Fruit fly (Drosophila melanogaster) whole organism, embryonic: Measurements from ENCODE around the gene peng.
A peak's percentile ranks its signal among the peaks of the same experiment; 100 is the strongest.

ENCODE experiments used
- Aef1 ChIP-seq: fragments of 200-800 bp; sonication (Bioruptor generic); IDR thresholded peaks from 3 replicates; pipeline ENCODE4 v1.3.6; 2022; ENCODE audit warnings: missing biosample characterization, missing genetic modification characterization
- CG10543 ChIP-seq: fragments of 200-800 bp; sonication (Bioruptor generic); optimal IDR thresholded peaks from 3 replicates; lab custom pipeline; 2017; ENCODE audit warnings: missing biosample characterization, mild to moderate bottlenecking, missing genetic modification characterization, moderate library complexity
- CG11504 ChIP-seq: fragments of 200-800 bp; sonication (Bioruptor generic); optimal IDR thresholded peaks from 3 replicates; lab custom pipeline; 2019; ENCODE audit warnings: missing biosample characterization, mild to moderate bottlenecking, missing genetic modification characterization, moderate library complexity
- CG12219 ChIP-seq: fragments of 200-800 bp; sonication (Bioruptor generic); optimal IDR thresholded peaks from 3 replicates; lab custom pipeline; 2018; ENCODE audit warnings: missing biosample characterization, mild to moderate bottlenecking, missing genetic modification characterization
- CG12236 ChIP-seq: fragments of 200-800 bp; sonication (Bioruptor generic); optimal IDR thresholded peaks from 2 replicates; lab custom pipeline; 2016; ENCODE audit warnings: missing biosample characterization, missing genetic modification characterization
- CG12769 ChIP-seq: fragments of 200-800 bp; sonication (Bioruptor generic); optimal IDR thresholded peaks from 2 replicates; lab custom pipeline; 2019; ENCODE audit warnings: missing biosample characterization, mild to moderate bottlenecking, missing genetic modification characterization, moderate library complexity
- CG14014 ChIP-seq: fragments of 200-800 bp; sonication (Bioruptor generic); IDR thresholded peaks from 2 replicates; pipeline ENCODE4 v1.3.6; 2022; ENCODE audit warnings: missing biosample characterization, missing genetic modification characterization
- CG16779 ChIP-seq: fragments of 200-800 bp; sonication (Bioruptor generic); IDR thresholded peaks from 2 replicates; pipeline ENCODE4 v1.3.6; 2022; ENCODE audit warnings: missing biosample characterization, missing genetic modification characterization
- CG17361 ChIP-seq: fragments of 200-800 bp; sonication (Bioruptor generic); IDR thresholded peaks from 3 replicates; pipeline ENCODE4 v1.3.6; 2022; ENCODE audit warnings: missing biosample characterization, missing genetic modification characterization
- CG18764 ChIP-seq: fragments of 200-800 bp; sonication (Bioruptor generic); optimal IDR thresholded peaks from 3 replicates; lab custom pipeline; 2016; ENCODE audit warnings: missing biosample characterization, missing genetic modification characterization
- CG2712 ChIP-seq: fragments of 200-800 bp; optimal IDR thresholded peaks from 3 replicates; lab custom pipeline; 2019; ENCODE audit warnings: missing biosample characterization, mild to moderate bottlenecking, missing genetic modification characterization, moderate library complexity
- CG3281 ChIP-seq: fragments of 200-800 bp; sonication (Bioruptor generic); optimal IDR thresholded peaks from 3 replicates; lab custom pipeline; 2017; ENCODE audit warnings: missing biosample characterization, mild to moderate bottlenecking, missing genetic modification characterization
- CG34376 ChIP-seq: fragments of 200-800 bp; sonication (Bioruptor generic); optimal IDR thresholded peaks from 2 replicates; lab custom pipeline; 2018; ENCODE audit warnings: missing biosample characterization, mild to moderate bottlenecking, missing genetic modification characterization
- CG3847 ChIP-seq: fragments of 200-800 bp; sonication (Bioruptor generic); IDR thresholded peaks from 2 replicates; pipeline ENCODE4 v1.3.6; 2022; ENCODE audit warnings: missing biosample characterization, missing genetic modification characterization
- CG3995 ChIP-seq: fragments of 200-800 bp; sonication (Bioruptor generic); optimal IDR thresholded peaks from 3 replicates; lab custom pipeline; 2016; ENCODE audit warnings: missing biosample characterization, missing genetic modification characterization
- CG7987 ChIP-seq: fragments of 200-800 bp; sonication (Bioruptor generic); optimal IDR thresholded peaks from 2 replicates; lab custom pipeline; 2018; ENCODE audit warnings: missing biosample characterization, mild to moderate bottlenecking, missing genetic modification characterization, moderate library complexity
- CG8290 ChIP-seq, 3 experiments: fragments of 200-800 bp; sonication (Bioruptor generic); optimal IDR thresholded peaks; 2 replicates each; lab custom pipeline; 2016 to 2019; ENCODE audit warnings: missing biosample characterization in 3 of 3, missing genetic modification characterization in 3 of 3, mild to moderate bottlenecking in 2 of 3, moderate library complexity in 1 of 3
- CG8478 ChIP-seq: fragments of >200 bp; optimal IDR thresholded peaks from 2 replicates; lab custom pipeline; 2018
- CG8924 ChIP-seq: fragments of 200-800 bp; optimal IDR thresholded peaks from 3 replicates; lab custom pipeline; 2019; ENCODE audit warnings: missing biosample characterization, mild to moderate bottlenecking, missing genetic modification characterization, moderate library complexity
- CG9727 ChIP-seq: fragments of 200-800 bp; sonication (Bioruptor generic); optimal IDR thresholded peaks from 3 replicates; lab custom pipeline; 2017; ENCODE audit warnings: missing biosample characterization, mild to moderate bottlenecking, missing genetic modification characterization
- CG9797 ChIP-seq: fragments of 200-800 bp; sonication (Bioruptor generic); optimal IDR thresholded peaks from 3 replicates; lab custom pipeline; 2018; ENCODE audit warnings: missing biosample characterization, mild to moderate bottlenecking, missing genetic modification characterization
- D19A ChIP-seq: fragments of 200-800 bp; optimal IDR thresholded peaks from 3 replicates; lab custom pipeline; 2019; ENCODE audit warnings: missing biosample characterization, mild to moderate bottlenecking, missing genetic modification characterization, moderate library complexity
- Hmr ChIP-seq: fragments of 200-800 bp; sonication (Bioruptor generic); optimal IDR thresholded peaks from 3 replicates; lab custom pipeline; 2017; ENCODE audit warnings: mild to moderate bottlenecking, missing biosample characterization, missing genetic modification reagents, missing genetic modification characterization
- Optix ChIP-seq: fragments of 200-800 bp; sonication (Bioruptor generic); IDR thresholded peaks from 3 replicates; pipeline ENCODE4 v1.3.6; 2022; ENCODE audit warnings: missing biosample characterization, missing genetic modification characterization
- Ptx1 ChIP-seq: fragments of 200-800 bp; sonication (Bioruptor generic); IDR thresholded peaks from 2 replicates; pipeline ENCODE4 v1.3.6; 2022; ENCODE audit warnings: missing biosample characterization, missing genetic modification characterization
- Trl ChIP-seq, 3 experiments: fragments of >200 bp in 2 of 3; fragments of 200-800 bp in 1 of 3; sonication (Bioruptor generic) in 1 of 3; optimal IDR thresholded peaks; 2 replicates in 1 of 3; 3 replicates in 2 of 3; lab custom pipeline; 2016 to 2017; ENCODE audit warnings: missing biosample characterization in 1 of 3, missing genetic modification characterization in 1 of 3
- bigmax ChIP-seq: fragments of 200-800 bp; sonication (Bioruptor generic); optimal IDR thresholded peaks from 2 replicates; lab custom pipeline; 2018; ENCODE audit warnings: missing biosample characterization, mild to moderate bottlenecking, missing genetic modification characterization
- crc ChIP-seq: fragments of 200-800 bp; sonication (Bioruptor generic); optimal IDR thresholded peaks from 2 replicates; lab custom pipeline; 2016; ENCODE audit warnings: missing biosample characterization, missing genetic modification characterization
- dmrt11E ChIP-seq: fragments of 200-800 bp; sonication (Bioruptor generic); optimal IDR thresholded peaks from 3 replicates; lab custom pipeline; 2018; ENCODE audit warnings: missing biosample characterization, mild to moderate bottlenecking, missing genetic modification characterization, moderate library complexity
- ems ChIP-seq: fragments of 200-800 bp; sonication (Bioruptor generic); optimal IDR thresholded peaks from 3 replicates; lab custom pipeline; 2016; ENCODE audit warnings: missing biosample characterization, missing genetic modification characterization
- esg ChIP-seq: fragments of 200-800 bp; sonication (Bioruptor generic); conservative IDR thresholded peaks from 2 replicates; pipeline ENCODE4 v1.3.6; 2022; ENCODE audit warnings: missing biosample characterization, missing genetic modification characterization
- exex ChIP-seq: fragments of 200-800 bp; sonication (Bioruptor generic); optimal IDR thresholded peaks from 4 replicates; lab custom pipeline; 2018; ENCODE audit warnings: missing biosample characterization, mild to moderate bottlenecking, missing genetic modification characterization, moderate library complexity
- fd3F ChIP-seq: fragments of 200-800 bp; sonication (Bioruptor generic); optimal IDR thresholded peaks from 2 replicates; lab custom pipeline; 2018; ENCODE audit warnings: missing biosample characterization, mild to moderate bottlenecking, missing genetic modification characterization, moderate library complexity
- ftz-f1 ChIP-seq: fragments of 200-800 bp; sonication (Bioruptor generic); optimal IDR thresholded peaks from 2 replicates; lab custom pipeline; 2016; ENCODE audit warnings: missing biosample characterization, missing genetic modification characterization
- gfzf ChIP-seq: fragments of 200-800 bp; sonication (Bioruptor generic); optimal IDR thresholded peaks from 2 replicates; lab custom pipeline; 2016; ENCODE audit warnings: missing biosample characterization, mild to moderate bottlenecking, missing genetic modification characterization, moderate library complexity
- maf-S ChIP-seq: fragments of 200-800 bp; sonication (Bioruptor generic); optimal IDR thresholded peaks from 2 replicates; lab custom pipeline; 2016; ENCODE audit warnings: missing biosample characterization, missing genetic modification characterization
- mirr ChIP-seq: fragments of 200-800 bp; sonication (Bioruptor generic); optimal IDR thresholded peaks from 3 replicates; lab custom pipeline; 2018; ENCODE audit warnings: missing biosample characterization, mild to moderate bottlenecking, missing genetic modification characterization
- nom ChIP-seq: fragments of 200-800 bp; sonication (Bioruptor generic); optimal IDR thresholded peaks from 2 replicates; lab custom pipeline; 2017; ENCODE audit warnings: missing biosample characterization, missing genetic modification characterization, mild to moderate bottlenecking, moderate library complexity, missing genetic modification reagents
- peb ChIP-seq: fragments of 200-800 bp; sonication (Bioruptor generic); IDR thresholded peaks from 2 replicates; pipeline ENCODE4 v1.3.6; 2022; ENCODE audit warnings: missing biosample characterization, missing genetic modification characterization
- ranshi ChIP-seq: fragments of 200-800 bp; sonication (Bioruptor generic); IDR thresholded peaks from 2 replicates; pipeline ENCODE4 v1.3.6; 2022; ENCODE audit warnings: missing biosample characterization, missing genetic modification characterization
- row ChIP-seq: fragments of 200-800 bp; sonication (Bioruptor generic); IDR thresholded peaks from 3 replicates; pipeline ENCODE4 v1.3.6; 2022; ENCODE audit warnings: missing biosample characterization, missing genetic modification characterization
- sc ChIP-seq, 3 experiments: fragments of >200 bp in 2 of 3; fragments of 200-800 bp in 1 of 3; sonication (Bioruptor generic) in 1 of 3; optimal IDR thresholded peaks; 2 replicates in 2 of 3; 3 replicates in 1 of 3; lab custom pipeline; 2017; ENCODE audit warnings: mild to moderate bottlenecking in 1 of 3, missing biosample characterization in 1 of 3, missing genetic modification characterization in 1 of 3, missing genetic modification reagents in 1 of 3
- ssp ChIP-seq: fragments of 200-800 bp; sonication (Bioruptor generic); IDR thresholded peaks from 2 replicates; pipeline ENCODE4 v1.3.6; 2022; ENCODE audit warnings: missing biosample characterization, missing genetic modification characterization
- stc ChIP-seq: fragments of 200-800 bp; sonication (Bioruptor generic); IDR thresholded peaks from 2 replicates; pipeline ENCODE4 v1.3.6; 2022; ENCODE audit warnings: missing biosample characterization, missing genetic modification characterization
- sug ChIP-seq: fragments of 200-800 bp; optimal IDR thresholded peaks from 2 replicates; lab custom pipeline; 2019; ENCODE audit warnings: missing biosample characterization, mild to moderate bottlenecking, missing genetic modification characterization, moderate library complexity
- tap ChIP-seq: fragments of 200-800 bp; optimal IDR thresholded peaks from 3 replicates; lab custom pipeline; 2019; ENCODE audit warnings: missing biosample characterization, mild to moderate bottlenecking, missing genetic modification characterization, moderate library complexity

Gene peng

dm6 chrX:21366311-21366990 is 16.8 kb upstream of the peng start (continued):
- TF ChIP-seq fd3F (GFP tag; lab: Kevin White, UChicago) (peak; percentile 86), sc (optimal IDR thresholded peaks at IDR 0.05; lab: Kevin White, UChicago) (no peak), sc (GFP tag; optimal IDR thresholded peaks at IDR 0.05; lab: Kevin White, UChicago) (peak; percentile 84), CG12219 (peak; percentile 83), CG11504 (tag; lab: Kevin White, UChicago) (peak; percentile 95), CG7987 (GFP tag; lab: Kevin White, UChicago) (peak; percentile 55), esg (GFP tag; lab: Robert Waterston, UW) (peak; percentile 88), ems (GFP tag; lab: Kevin White, UChicago) (peak; percentile 45), CG3281 (GFP tag; lab: Kevin White, UChicago) (peak; percentile 95), dmrt11E (peak; percentile 81), CG12769 (tag; lab: Kevin White, UChicago) (peak; percentile 82), Aef1 (GFP tag; lab: Robert Waterston, UW) (peak; percentile 89), D19A (tag; lab: Kevin White, UChicago) (peak; percentile 88), crc (GFP tag; lab: Kevin White, UChicago) (no peak), CG12236 (GFP tag; lab: Kevin White, UChicago) (no peak)
- TF ChIP-seq, all 482 proteins: peak for 373

dm6 chrX:21365421-21365820 is 15.8 kb upstream of the peng start:
- TF ChIP-seq CG10543 (GFP tag; lab: Kevin White, UChicago) (peak; percentile 11), CG34376 (GFP tag; lab: Kevin White, UChicago) (peak; percentile 41), exex (tag; lab: Kevin White, UChicago) (peak; percentile 74), ranshi (GFP tag; lab: Robert Waterston, UW) (no peak), ssp (no peak), sug (tag; lab: Kevin White, UChicago) (peak; percentile 10), mirr (GFP tag; lab: Kevin White, UChicago) (peak; percentile 13), peb (GFP tag; lab: Robert Waterston, UW) (no peak), Ptx1 (GFP tag; lab: Robert Waterston, UW) (no peak)

- TF ChIP-seq CG8478 (no peak), ftz-f1 (GFP tag; lab: Kevin White, UChicago) (peak; percentile 64), CG3847 (peak; percentile 27; the same call in 1 of the 2 replicates), Optix (GFP tag; lab: Robert Waterston, UW) (no peak), CG9797 (peak; percentile 87), CG8924 (tag; lab: Kevin White, UChicago) (no peak), CG9727 (GFP tag; lab: Kevin White, UChicago) (peak; percentile 47), maf-S (peak; percentile 50), CG18764 (GFP tag; lab: Kevin White, UChicago) (peak; percentile 6), CG2712 (tag; lab: Kevin White, UChicago) (peak; percentile 4), CG10543 (GFP tag; lab: Kevin White, UChicago) (peak; percentile 41), tap (no peak), CG8290 (GFP tag; optimal IDR thresholded peaks at IDR 0.05; lab: Kevin White, UChicago) (peak; percentile 5), CG8290 (tag; optimal IDR thresholded peaks at IDR 0.05; lab: Kevin White, UChicago) (no peak), Trl (optimal IDR thresholded peaks at IDR 0.05; lab: Kevin White, UChicago) (no peak), Trl (GFP tag; optimal IDR thresholded peaks at IDR 0.05; lab: Kevin White, UChicago) (peak; percentile 25), CG17361 (GFP tag; lab: Robert Waterston, UW) (peak; percentile 20; the same call in 1 of the 3 replicates), CG14014 (GFP tag; lab: Robert Waterston, UW) (peak; percentile 19; the same call in 1 of the 2 replicates), Hmr (GFP tag; lab: Kevin White, UChicago) (no peak), nom (GFP tag; lab: Kevin White, UChicago) (peak; percentile 37), gfzf (GFP tag; lab: Kevin White, UChicago) (peak; percentile 87), bigmax (peak; percentile 23), stc (no peak), row (GFP tag; lab: Robert Waterston, UW) (peak; percentile 16; the same call in 1 of the 3 replicates), CG16779 (GFP tag; lab: Robert Waterston, UW) (no peak), CG3995 (peak; percentile 3)
Measured at dm6 chrX:21362878-21363277, 13.2 kb upstream of the peng start, which contains the start of the genes bbx and waw. bbx (plus strand) TSS chrX:21363028. waw (plus strand) TSS chrX:21363028.
